Worm (Caenorhabditis elegans) whole organism, mixed stage, embryonic: Measurements from ENCODE around the gene T05G5.5.

Experiments
- elt-1 ChIP-seq: sonication (generic microtip); optimal IDR thresholded peaks from 2 replicates; lab custom pipeline; 2017; ENCODE audit warnings: missing genetic modification characterization, mild to moderate bottlenecking, missing compliant biosample characterization, antibody characterized with exemption, moderate library complexity, borderline replicate concordance; ENCODE audit not compliant: insufficient read depth
- hlh-1 ChIP-seq: fragments of 150-350 bp; optimal IDR thresholded peaks from 2 replicates; lab custom pipeline; 2014; ENCODE audit warnings: missing biosample characterization, missing genetic modification reagents, missing genetic modification characterization
- lin-13 ChIP-seq: fragments of 150-350 bp; optimal IDR thresholded peaks from 2 replicates; lab custom pipeline; 2014; ENCODE audit warnings: missing biosample characterization, missing genetic modification characterization
- lsy-2 ChIP-seq: fragments of 150-350 bp; optimal IDR thresholded peaks from 2 replicates; lab custom pipeline; 2014; ENCODE audit warnings: missing biosample characterization, missing genetic modification characterization
- nhr-12 ChIP-seq: fragments of 150-350 bp; optimal IDR thresholded peaks from 2 replicates; lab custom pipeline; 2014; ENCODE audit warnings: missing biosample characterization, missing genetic modification characterization
- nhr-76 ChIP-seq: sonication (generic microtip); optimal IDR thresholded peaks from 2 replicates; lab custom pipeline; 2017; ENCODE audit warnings: missing biosample characterization, missing genetic modification characterization
- pha-4 ChIP-seq: fragments of 150-350 bp; optimal IDR thresholded peaks from 2 replicates; lab custom pipeline; 2018; ENCODE audit warnings: missing biosample characterization, missing genetic modification reagents, missing genetic modification characterization
- unc-62 ChIP-seq: fragments of 150-350 bp; optimal IDR thresholded peaks from 2 replicates; lab custom pipeline; 2014; ENCODE audit warnings: missing biosample characterization, missing genetic modification reagents, missing genetic modification characterization
- ztf-11 ChIP-seq: fragments of 150-350 bp; optimal IDR thresholded peaks from 2 replicates; lab custom pipeline; 2014; ENCODE audit warnings: missing biosample characterization, missing genetic modification characterization

ce11 chrIII:9730407-9730806, 20.8 kb downstream of the T05G5.5 start:
- TF ChIP-seq pha-4 (tag; lab: Kevin White, UChicago) (no peak), nhr-12 (tag; lab: Kevin White, UChicago) (no peak), hlh-1 (tag; lab: Kevin White, UChicago) (no peak), lsy-2 (no peak), ztf-11 (tag; lab: Kevin White, UChicago) (no peak), elt-1 (tag; lab: Kevin White, UChicago) (no peak), lin-13 (tag; lab: Kevin White, UChicago) (no peak), nhr-76 (no peak), unc-62 (no peak)
